Fruit fly (Drosophila melanogaster): ENCODE data around the gene CG14777.

The CG14777 gene

DNA sequence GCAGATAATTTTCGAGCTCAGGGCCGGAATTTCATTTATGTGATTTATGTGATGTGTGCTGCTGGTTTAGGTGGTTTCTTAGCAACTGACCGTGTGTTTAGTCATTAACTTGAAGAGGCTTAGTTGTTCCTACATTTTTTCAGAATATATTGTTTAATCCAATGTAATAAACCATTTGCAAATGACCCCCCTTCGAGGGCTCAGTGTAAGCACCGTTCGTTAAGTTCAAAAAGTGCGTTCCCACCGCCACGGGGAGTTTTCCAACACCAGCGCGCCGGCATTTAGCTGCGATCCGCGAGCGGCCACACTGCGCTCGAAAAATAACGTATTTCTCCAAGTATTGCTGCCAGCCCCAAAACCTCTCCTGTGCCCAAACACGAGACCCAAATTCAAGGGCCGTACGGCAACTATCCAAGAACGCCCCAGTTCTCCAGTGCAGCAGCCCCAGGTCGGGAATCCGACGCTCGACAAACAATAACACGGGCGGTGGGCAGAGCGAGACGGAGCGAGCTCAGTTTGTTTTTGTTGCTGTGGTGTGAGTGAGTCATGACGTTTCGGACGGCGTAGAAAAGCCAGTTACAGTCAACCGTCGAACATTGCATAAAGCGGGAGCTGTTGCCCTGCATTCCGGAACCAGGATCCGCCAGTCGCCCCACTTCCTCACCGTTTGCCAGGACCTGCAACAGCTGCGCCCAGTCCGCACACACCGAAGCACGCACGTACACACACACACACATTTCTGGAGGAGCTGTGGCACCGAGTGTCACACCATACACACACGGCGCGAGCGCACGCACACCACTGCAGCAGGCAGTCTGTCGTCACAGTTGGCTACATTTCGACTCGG is 12.6 kb downstream of the CG14777 start, which contains the start of gene rush (continued):
- no peak for TF ChIP-seq sima (GFP tag; optimal IDR thresholded peaks at IDR 0.05)
- TF ChIP-seq CG7372 (GFP tag; IDR thresholded peaks at IDR 0.05), result no peak
- peak; percentile 85 for TF ChIP-seq gfzf (GFP tag; optimal IDR thresholded peaks at IDR 0.05)
- TF ChIP-seq CG7786 (GFP tag; optimal IDR thresholded peaks at IDR 0.05), result peak; percentile 57
- peak; percentile 61 for TF ChIP-seq Dp (GFP tag; optimal IDR thresholded peaks at IDR 0.05)
- TF ChIP-seq cato (GFP tag; optimal IDR thresholded peaks at IDR 0.05; ENCODE audit: borderline replicate concordance), result no peak
- peak; percentile 82 for TF ChIP-seq pzg (GFP tag; optimal IDR thresholded peaks at IDR 0.05)
- no peak for TF ChIP-seq CG7928 (GFP tag; optimal IDR thresholded peaks at IDR 0.05)
- peak; percentile 0 for TF ChIP-seq CG7839 (tag; optimal IDR thresholded peaks at IDR 0.05)
- no peak; the same call in 1 of the 2 replicates for TF ChIP-seq CG4404 (GFP tag; IDR thresholded peaks at IDR 0.05)
- TF ChIP-seq B-H1 (GFP tag; IDR thresholded peaks at IDR 0.05), result no peak
- no peak for TF ChIP-seq CG13123 (GFP tag; optimal IDR thresholded peaks at IDR 0.05)
- TF ChIP-seq her (GFP tag; optimal IDR thresholded peaks at IDR 0.05), result peak; percentile 46
- no peak for TF ChIP-seq ap (GFP tag; IDR thresholded peaks at IDR 0.05)
- TF ChIP-seq Dek (tag; optimal IDR thresholded peaks at IDR 0.05), result no peak
- TF ChIP-seq CG14710 (tag; optimal IDR thresholded peaks at IDR 0.05), result peak; percentile 43
- no peak for TF ChIP-seq CG13775 (GFP tag; optimal IDR thresholded peaks at IDR 0.05)
- no peak for TF ChIP-seq scrt (GFP tag; optimal IDR thresholded peaks at IDR 0.05)
- TF ChIP-seq CG4360 (GFP tag; IDR thresholded peaks at IDR 0.05), result peak; percentile 26; the same call in 1 of the 2 replicates
- TF ChIP-seq CG14441 (GFP tag; IDR thresholded peaks at IDR 0.05), result peak; percentile 29; the same call in 1 of the 2 replicates
- no peak for TF ChIP-seq peb (GFP tag; IDR thresholded peaks at IDR 0.05)
- no peak for TF ChIP-seq CG10431 (GFP tag; optimal IDR thresholded peaks at IDR 0.05)
- peak; percentile 38; the same call in 1 of the 2 replicates for TF ChIP-seq Xrp1 (GFP tag; IDR thresholded peaks at IDR 0.05)
- no peak for TF ChIP-seq CG8281 (tag; optimal IDR thresholded peaks at IDR 0.05)
- TF ChIP-seq B-H2 (GFP tag; optimal IDR thresholded peaks at IDR 0.05), result peak; percentile 2
- no peak for TF ChIP-seq C15 (GFP tag; IDR thresholded peaks at IDR 0.05)
- no peak for TF ChIP-seq br (optimal IDR thresholded peaks at IDR 0.05)
- TF ChIP-seq tll (GFP tag; optimal IDR thresholded peaks at IDR 0.05), result no peak
- no peak for TF ChIP-seq CG15696 (tag; optimal IDR thresholded peaks at IDR 0.05)
- TF ChIP-seq CG12219 (GFP tag; optimal IDR thresholded peaks at IDR 0.05), result no peak
- no peak for TF ChIP-seq nau (GFP tag; optimal IDR thresholded peaks at IDR 0.05)
- TF ChIP-seq jumu (GFP tag; optimal IDR thresholded peaks at IDR 0.05), result peak; percentile 15
- TF ChIP-seq CG14965 (GFP tag; optimal IDR thresholded peaks at IDR 0.05; ENCODE audit: borderline replicate concordance), result no peak
- TF ChIP-seq ro (GFP tag; IDR thresholded peaks at IDR 0.05), result no peak
- no peak for TF ChIP-seq Bteb2 (GFP tag; optimal IDR thresholded peaks at IDR 0.05)
- TF ChIP-seq CG31388 (GFP tag; optimal IDR thresholded peaks at IDR 0.05), result no peak
- no peak for TF ChIP-seq psq (GFP tag; optimal IDR thresholded peaks at IDR 0.05)
- no peak for TF ChIP-seq Kr (GFP tag; optimal IDR thresholded peaks at IDR 0.05)
- peak; percentile 44 for TF ChIP-seq CoRest (tag; optimal IDR thresholded peaks at IDR 0.05)
- no peak for TF ChIP-seq sna (GFP tag; IDR thresholded peaks at IDR 0.05; ENCODE audit: partially characterized antibody)
- no peak for TF ChIP-seq CHES-1-like (GFP tag; optimal IDR thresholded peaks at IDR 0.05)
- peak; percentile 88 for TF ChIP-seq cg (GFP tag; optimal IDR thresholded peaks at IDR 0.05)
- TF ChIP-seq CG9932 (GFP tag; IDR thresholded peaks at IDR 0.05), result peak; percentile 61
- TF ChIP-seq nerfin-1 (tag; optimal IDR thresholded peaks at IDR 0.05), result no peak
- TF ChIP-seq Rfx (GFP tag; IDR thresholded peaks at IDR 0.05), result peak; percentile 70
- TF ChIP-seq Blimp-1 (GFP tag; optimal IDR thresholded peaks at IDR 0.05), result no peak
- no peak for TF ChIP-seq CG2202 (tag; optimal IDR thresholded peaks at IDR 0.05)
- TF ChIP-seq HLHmδ (GFP tag; optimal IDR thresholded peaks at IDR 0.05), result peak; percentile 53
- no peak for TF ChIP-seq Atf6 (GFP tag; IDR thresholded peaks at IDR 0.05)

All from whole organism, embryonic.